Fruit fly (Drosophila melanogaster): Measurements from ENCODE around the gene CG5800.

The CG5800 gene

dm6 chrX:17624983-17625401, 11.1 kb upstream of the CG5800 start (continued):
- TF ChIP-seq CG11504 (tag; optimal IDR thresholded peaks at IDR 0.05) (peak; percentile 92), CG11398 (GFP tag; optimal IDR thresholded peaks at IDR 0.05) (peak; percentile 40), CG7963 (GFP tag; IDR thresholded peaks at IDR 0.05; ENCODE audit: partially characterized antibody) (no peak), CG12391 (tag; optimal IDR thresholded peaks at IDR 0.05) (peak; percentile 83), CG14441 (GFP tag; IDR thresholded peaks at IDR 0.05) (peak; percentile 77), onecut (GFP tag; IDR thresholded peaks at IDR 0.05) (peak; percentile 75), hb (GFP tag; IDR thresholded peaks at IDR 0.05; ENCODE audit: partially characterized antibody) (no peak), pfk (GFP tag; optimal IDR thresholded peaks at IDR 0.05) (no peak), CG14860 (GFP tag; IDR thresholded peaks at IDR 0.05; ENCODE audit: partially characterized antibody) (no peak), stc (GFP tag; IDR thresholded peaks at IDR 0.05) (peak; percentile 88), jumu (GFP tag; optimal IDR thresholded peaks at IDR 0.05) (peak; percentile 73), CG15696 (tag; optimal IDR thresholded peaks at IDR 0.05) (peak; percentile 56), stwl (tag; optimal IDR thresholded peaks at IDR 0.05) (no peak), Dip2 (GFP tag; IDR thresholded peaks at IDR 0.05) (no peak), Oaz (GFP tag; IDR thresholded peaks at IDR 0.05) (peak; percentile 77), croc (GFP tag; conservative IDR thresholded peaks at IDR 0.05) (peak; percentile 50; the same call in 2 of the 3 replicates), CG32532 (GFP tag; IDR thresholded peaks at IDR 0.05) (peak; percentile 83), ken (GFP tag; IDR thresholded peaks at IDR 0.05) (0 out of 3 replicates have a peak, but pooled peaks have one; percentile 50), CG1647 (GFP tag; optimal IDR thresholded peaks at IDR 0.05) (peak; percentile 74), sug (tag; optimal IDR thresholded peaks at IDR 0.05) (peak; percentile 85), CG15514 (GFP tag; optimal IDR thresholded peaks at IDR 0.05) (peak; percentile 84), pan (optimal IDR thresholded peaks at IDR 0.05) (no peak), pan (GFP tag; optimal IDR thresholded peaks at IDR 0.05 in 1 of 2, IDR thresholded peaks at IDR 0.05 in 1 of 2) (peak in 1 of 2 experiments; percentile 79), disco-r (GFP tag; optimal IDR thresholded peaks at IDR 0.05) (peak; percentile 75), CG34376 (GFP tag; optimal IDR thresholded peaks at IDR 0.05) (peak; percentile 90), CG3847 (GFP tag; IDR thresholded peaks at IDR 0.05) (peak; percentile 72), Neu2 (GFP tag; optimal IDR thresholded peaks at IDR 0.05; ENCODE audit: borderline replicate concordance) (no peak), CG10654 (GFP tag; optimal IDR thresholded peaks at IDR 0.05) (peak; percentile 79), CG13624 (GFP tag; optimal IDR thresholded peaks at IDR 0.05) (peak; percentile 80), CG10462 (GFP tag; optimal IDR thresholded peaks at IDR 0.05) (peak; percentile 62), Mad (GFP tag; optimal IDR thresholded peaks at IDR 0.05) (peak; percentile 74), NC2α (GFP tag; optimal IDR thresholded peaks at IDR 0.05) (peak; percentile 46), cwo (GFP tag; optimal IDR thresholded peaks at IDR 0.05) (peak; percentile 83), CG10979 (tag; optimal IDR thresholded peaks at IDR 0.05) (peak; percentile 86), zfh2 (GFP tag; optimal IDR thresholded peaks at IDR 0.05) (peak; percentile 82), CG31388 (GFP tag; optimal IDR thresholded peaks at IDR 0.05) (peak; percentile 57), CG3838 (GFP tag; optimal IDR thresholded peaks at IDR 0.05) (peak; percentile 37), Mrtf (GFP tag; IDR thresholded peaks at IDR 0.05) (peak; percentile 82), CG14710 (tag; optimal IDR thresholded peaks at IDR 0.05) (peak; percentile 65), sens-2 (GFP tag; IDR thresholded peaks at IDR 0.05) (no peak; the same call in 1 of the 2 replicates), sens (GFP tag) (peak; percentile 97), Elba2 (GFP tag; optimal IDR thresholded peaks at IDR 0.05) (no peak), Dfd (GFP tag; optimal IDR thresholded peaks at IDR 0.05) (no peak), dysf (GFP tag; IDR thresholded peaks at IDR 0.05) (peak; percentile 90), aop (GFP tag; IDR thresholded peaks at IDR 0.05) (no peak), lmd (GFP tag; IDR thresholded peaks at IDR 0.05) (peak; percentile 82), Mes4 (GFP tag; optimal IDR thresholded peaks at IDR 0.05) (peak; percentile 73), ftz-f1 (GFP tag; optimal IDR thresholded peaks at IDR 0.05) (peak; percentile 85), Ptx1 (GFP tag; IDR thresholded peaks at IDR 0.05) (peak; percentile 85), CG12236 (GFP tag; optimal IDR thresholded peaks at IDR 0.05) (peak; percentile 65), Eip74EF (GFP tag; optimal IDR thresholded peaks at IDR 0.05) (peak; percentile 0 to 100)
